Worm (Caenorhabditis elegans) whole organism, L4/young adult: ENCODE measurements around the gene col-181.

Experiments
- W03F9.2 ChIP-seq: fragments of 150-350 bp; optimal IDR thresholded peaks from 2 replicates; lab custom pipeline; 2014; ENCODE audit warnings: missing biosample characterization, missing genetic modification characterization
- dao-5 ChIP-seq: sonication (generic microtip); optimal IDR thresholded peaks from 2 replicates; lab custom pipeline; 2016; ENCODE audit warnings: missing genotype, missing genetic modification characterization, moderate library complexity, missing compliant biosample characterization
- him-1 ChIP-seq: sonication (generic microtip); optimal IDR thresholded peaks from 2 replicates; lab custom pipeline; 2016; ENCODE audit warnings: missing genotype, missing genetic modification reagents, missing genetic modification characterization, missing compliant biosample characterization

Gene col-181

DNA sequence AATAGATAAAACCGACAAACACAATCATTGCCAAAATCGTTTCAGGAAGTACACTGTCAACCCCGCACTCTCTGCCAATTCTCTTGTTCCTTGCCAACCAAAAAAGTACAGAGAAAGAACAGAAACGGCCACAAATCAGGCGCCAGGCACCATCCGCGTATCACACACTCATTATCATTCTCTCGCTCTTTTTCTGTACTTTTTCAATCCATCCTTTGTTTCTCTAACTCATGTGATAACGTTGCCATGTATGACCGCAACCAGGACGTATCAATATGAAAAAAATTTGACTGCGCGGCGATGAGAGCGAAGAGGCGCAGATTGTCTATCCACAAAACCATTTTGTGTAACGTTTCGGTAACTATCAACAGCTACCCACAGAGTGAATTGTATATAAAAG is at the start of gene col-181:
Gene col-181, plus strand, starts transcription at position 301 of the 400 bp plus-strand sequence.
- TF ChIP-seq W03F9.2 (tag; lab: Kevin White, UChicago) (no peak), dao-5 (tag; lab: Kevin White, UChicago) (no peak), him-1 (tag; lab: Kevin White, UChicago) (no peak)

DNA sequence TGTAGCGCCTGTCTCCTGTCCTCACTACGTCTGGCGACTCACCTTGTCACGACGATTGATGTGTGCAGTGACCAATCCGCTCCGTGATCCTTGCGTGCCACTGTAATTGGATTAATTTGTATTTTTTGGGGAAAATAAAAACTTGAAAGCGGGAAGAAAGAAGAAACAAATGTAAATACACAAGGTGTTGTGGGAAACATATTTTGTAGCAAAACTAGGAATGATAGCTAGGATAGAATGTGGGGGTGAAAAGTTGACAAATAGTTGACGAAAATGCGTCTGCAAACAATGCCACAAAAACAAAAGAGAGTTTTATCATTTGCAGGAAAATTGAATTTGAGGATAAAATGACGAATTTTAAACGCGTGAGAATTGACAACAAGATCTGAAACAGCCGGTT is 47.8 kb upstream of the col-181 start, which contains the start of gene B0198.3:
Gene B0198.3, minus strand, starts transcription at position 101 of the 400 bp plus-strand sequence.
- TF ChIP-seq dao-5 (tag; lab: Kevin White, UChicago): no peak
- TF ChIP-seq W03F9.2 (tag; lab: Kevin White, UChicago): no peak
- no peak for TF ChIP-seq him-1 (tag; lab: Kevin White, UChicago)

DNA sequence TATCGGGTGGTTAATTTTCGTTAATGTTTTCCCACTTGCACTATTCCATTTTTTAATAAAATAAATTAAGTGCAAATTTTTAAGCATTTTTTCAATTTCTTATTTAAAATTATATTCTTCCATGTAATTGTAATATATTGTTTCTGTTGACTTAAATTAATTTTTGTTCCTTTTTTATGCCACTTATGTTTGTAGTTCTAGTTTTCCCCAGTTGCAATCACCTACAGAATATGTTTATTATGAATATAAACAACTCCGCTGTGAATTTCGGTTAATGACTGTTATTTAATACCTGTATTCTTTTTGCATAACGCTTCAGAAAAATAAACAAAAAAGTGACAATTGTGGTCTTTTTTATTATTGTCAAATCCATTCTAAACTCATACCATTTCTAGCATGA is 39.8 kb upstream of the col-181 start, which contains the start of gene lgc-23:
Gene lgc-23, plus strand, starts transcription at position 301 of the 400 bp plus-strand sequence.
- TF ChIP-seq dao-5 (tag; lab: Kevin White, UChicago): no peak
- TF ChIP-seq him-1 (tag; lab: Kevin White, UChicago): no peak
- TF ChIP-seq W03F9.2 (tag; lab: Kevin White, UChicago): no peak

DNA sequence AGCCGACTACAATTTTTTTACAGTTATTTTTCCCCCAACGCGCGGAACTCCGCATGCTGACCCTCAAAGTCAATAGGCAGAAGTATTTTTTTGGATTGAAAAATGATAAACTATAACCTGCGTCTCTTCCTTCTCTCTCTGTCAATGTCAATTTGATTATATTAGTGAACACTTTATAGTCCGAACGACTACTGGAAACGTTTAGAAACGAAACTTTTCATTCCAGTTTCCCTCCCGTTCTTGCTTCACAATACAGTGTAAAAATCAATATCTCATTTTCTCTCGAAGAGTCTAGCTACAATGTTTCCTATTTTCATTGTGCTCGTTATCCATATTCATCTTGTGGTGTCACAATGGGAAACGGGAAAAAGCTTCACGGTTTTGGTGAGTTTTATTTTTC is 36.5 kb upstream of the col-181 start, which contains the start of gene lgc-24:
Gene lgc-24, plus strand, starts transcription at position 301 of the 400 bp plus-strand sequence.
- no peak for TF ChIP-seq W03F9.2 (tag; lab: Kevin White, UChicago)
- no peak for TF ChIP-seq him-1 (tag; lab: Kevin White, UChicago)
- no peak for TF ChIP-seq dao-5 (tag; lab: Kevin White, UChicago)

DNA sequence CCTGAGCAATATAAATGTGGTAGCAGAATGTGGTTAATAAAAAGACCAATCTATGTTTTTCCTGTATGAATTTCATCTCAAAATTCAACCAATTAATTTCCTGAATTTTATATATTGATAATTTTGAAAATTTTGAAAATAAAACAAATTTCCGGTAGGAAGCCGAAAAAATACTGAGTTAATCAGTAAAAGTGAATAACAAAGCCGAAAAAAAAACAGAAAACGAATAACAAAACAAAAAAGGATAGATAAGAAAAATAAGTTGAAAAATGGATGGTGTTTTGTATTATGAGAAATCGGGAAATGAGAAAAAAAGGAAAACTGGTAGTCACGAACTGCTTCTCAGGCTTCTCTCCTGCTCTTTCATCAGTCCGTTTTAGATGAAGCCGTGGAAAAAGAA is 31.0 kb upstream of the col-181 start, which contains the start of gene tmem-145:
Gene tmem-145, minus strand, starts transcription at position 101 of the 400 bp plus-strand sequence.
- TF ChIP-seq dao-5 (tag; lab: Kevin White, UChicago) (no peak), W03F9.2 (tag; lab: Kevin White, UChicago) (no peak), him-1 (tag; lab: Kevin White, UChicago) (no peak)

DNA sequence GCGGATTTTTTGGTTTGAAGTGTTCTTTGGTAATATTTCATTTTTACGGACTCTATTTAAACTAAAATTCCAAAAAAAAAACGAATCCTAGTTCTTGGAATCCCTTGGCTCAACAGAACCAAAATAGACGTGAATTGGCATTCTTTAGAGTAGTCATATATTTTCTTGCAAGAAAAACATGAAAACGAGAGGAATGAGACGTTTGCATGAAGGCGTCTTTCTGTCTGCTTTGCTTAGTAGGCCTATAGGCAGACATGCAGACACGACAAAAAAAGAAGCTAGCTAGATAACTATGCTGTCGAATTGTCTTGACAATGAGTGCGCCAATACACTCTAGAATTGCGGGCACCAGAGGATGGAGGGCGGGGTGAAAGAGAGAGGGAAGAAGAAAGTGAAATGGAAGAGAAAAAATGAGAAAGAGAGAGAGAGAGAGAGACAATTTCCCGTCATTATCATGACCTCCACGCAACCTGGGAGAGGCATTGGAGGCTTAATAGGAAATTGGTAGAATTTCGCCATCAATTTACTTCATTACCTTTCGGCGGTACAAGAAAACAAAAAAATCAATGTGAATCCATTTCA is 24.1 kb upstream of the col-181 start:
- no peak for TF ChIP-seq W03F9.2 (tag; lab: Kevin White, UChicago)
- no peak for TF ChIP-seq dao-5 (tag; lab: Kevin White, UChicago)
- TF ChIP-seq him-1 (tag; lab: Kevin White, UChicago): no peak

DNA sequence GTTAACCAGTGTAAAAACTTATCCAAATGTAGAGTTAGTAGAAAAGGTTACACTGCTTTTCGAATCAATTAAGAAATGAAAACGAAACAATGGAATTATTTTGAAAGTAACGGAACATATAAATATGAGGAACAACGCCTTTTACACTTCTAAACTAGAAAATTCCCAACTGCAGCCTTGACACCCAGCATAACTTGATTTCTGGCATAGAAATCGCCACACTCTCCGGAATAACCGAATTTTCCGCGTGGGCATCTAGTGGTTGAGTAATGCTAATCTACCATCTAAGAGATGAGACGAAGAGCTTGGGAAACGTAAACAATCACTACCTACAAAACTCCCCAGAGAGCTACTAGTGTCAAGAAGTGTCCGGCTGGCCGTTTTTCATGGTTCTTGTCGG is 23.5 kb upstream of the col-181 start:
- TF ChIP-seq W03F9.2 (tag; lab: Kevin White, UChicago): no peak
- TF ChIP-seq dao-5 (tag; lab: Kevin White, UChicago): no peak
- no peak for TF ChIP-seq him-1 (tag; lab: Kevin White, UChicago)

DNA sequence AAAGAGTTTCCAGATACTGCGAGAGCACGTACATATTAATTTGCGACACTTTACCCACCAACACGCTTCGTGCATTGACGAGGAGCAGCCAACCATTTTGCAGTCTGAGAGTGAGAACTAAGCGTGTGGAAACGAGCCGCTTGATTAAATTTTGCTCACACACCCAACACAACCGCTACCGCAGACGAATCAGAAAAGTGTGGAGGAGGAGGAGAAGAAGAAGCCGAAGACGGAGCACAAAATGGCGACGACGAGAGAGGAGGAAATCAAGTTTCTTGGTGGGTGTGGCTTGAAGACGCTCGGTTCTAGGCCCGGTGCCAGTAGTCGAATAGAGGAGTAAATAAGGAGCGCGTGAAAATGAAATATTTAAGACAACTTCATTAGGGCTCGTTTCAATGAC is 21.9 kb upstream of the col-181 start:
- no peak for TF ChIP-seq him-1 (tag; lab: Kevin White, UChicago)
- TF ChIP-seq dao-5 (tag; lab: Kevin White, UChicago): no peak
- TF ChIP-seq W03F9.2 (tag; lab: Kevin White, UChicago): no peak

DNA sequence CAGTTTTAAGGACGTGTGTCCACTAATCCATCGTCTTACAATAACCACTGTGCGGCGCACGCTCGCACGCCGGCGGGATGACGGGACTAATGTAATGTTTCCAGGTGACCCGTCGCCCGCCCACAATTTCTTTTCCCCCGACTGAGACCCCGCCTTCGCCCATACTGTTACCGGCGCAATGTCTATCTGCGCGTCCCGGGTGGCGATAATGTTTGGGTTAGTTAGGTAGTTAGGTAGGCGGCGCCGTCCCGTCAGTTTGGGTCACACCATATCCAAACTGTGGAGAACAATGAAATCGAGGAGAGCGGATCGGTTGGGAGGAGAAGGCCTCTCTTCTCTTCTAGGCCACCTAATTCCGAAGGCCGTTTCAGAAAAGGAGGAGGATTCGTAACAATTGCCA is 18.4 kb upstream of the col-181 start:
- TF ChIP-seq him-1 (tag; lab: Kevin White, UChicago) (no peak), dao-5 (tag; lab: Kevin White, UChicago) (no peak), W03F9.2 (tag; lab: Kevin White, UChicago) (no peak)

DNA sequence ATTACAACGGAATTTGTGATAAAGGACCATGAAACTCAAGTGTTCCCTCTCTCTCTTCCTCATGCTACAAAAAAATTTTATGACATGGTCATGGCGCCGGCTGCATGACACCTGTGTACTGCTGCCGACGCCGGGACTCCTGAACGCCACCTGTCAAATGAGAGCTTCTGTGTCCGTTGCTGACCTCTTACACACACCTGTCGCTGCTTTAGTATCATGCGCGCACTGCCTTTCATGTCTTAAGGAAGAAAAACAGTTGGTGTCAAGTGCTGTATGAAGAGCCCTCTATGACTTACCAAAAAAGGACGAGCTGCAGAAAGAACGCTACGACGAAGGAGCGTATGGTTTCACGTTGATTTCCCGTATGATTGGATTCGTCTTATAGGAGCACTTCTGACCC is 12.1 kb upstream of the col-181 start:
- TF ChIP-seq W03F9.2 (tag; lab: Kevin White, UChicago): no peak
- no peak for TF ChIP-seq him-1 (tag; lab: Kevin White, UChicago)
- no peak for TF ChIP-seq dao-5 (tag; lab: Kevin White, UChicago)

DNA sequence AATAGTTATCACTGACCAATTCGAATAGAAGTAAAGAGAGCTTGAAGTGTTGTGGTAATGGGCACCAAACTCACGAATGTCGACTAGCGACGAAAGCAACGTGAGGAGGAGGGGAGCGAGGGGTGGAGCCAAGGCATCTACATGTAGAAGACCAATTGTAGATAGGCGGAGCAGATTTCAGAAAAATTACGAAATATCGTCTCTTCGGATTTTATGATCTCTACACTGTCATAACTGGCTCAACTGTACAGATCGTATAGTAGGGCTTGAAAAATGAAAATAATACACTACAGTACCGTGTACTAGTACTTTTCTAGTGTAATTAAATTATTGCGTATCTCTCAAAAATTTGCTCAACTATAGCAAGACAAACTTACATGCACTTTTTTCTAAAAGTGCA is 11.7 kb upstream of the col-181 start, which contains the start of gene W03G11.4:
Gene W03G11.4, minus strand, starts transcription at position 101 of the 400 bp plus-strand sequence.
- no peak for TF ChIP-seq dao-5 (tag; lab: Kevin White, UChicago)
- TF ChIP-seq W03F9.2 (tag; lab: Kevin White, UChicago): no peak
- TF ChIP-seq him-1 (tag; lab: Kevin White, UChicago): no peak

DNA sequence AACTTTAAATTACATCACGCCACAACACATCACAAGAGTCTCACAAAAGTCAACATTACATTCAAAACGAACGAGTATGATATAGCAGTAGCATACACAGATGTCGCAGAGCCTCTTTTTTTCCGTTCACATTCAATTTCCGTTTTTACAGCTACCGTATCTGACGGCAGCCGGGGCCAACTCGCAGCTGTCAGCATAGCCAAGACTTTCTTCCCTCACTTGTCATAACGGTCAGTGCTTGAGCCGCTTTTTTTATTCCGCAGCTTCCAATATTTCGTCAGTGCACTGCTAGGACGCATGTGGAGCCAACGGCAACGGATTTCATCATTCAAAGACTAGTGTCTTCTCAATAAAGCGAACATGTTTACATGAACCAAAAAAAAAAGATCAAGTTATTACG is 10.7 kb upstream of the col-181 start:
- no peak for TF ChIP-seq W03F9.2 (tag; lab: Kevin White, UChicago)
- TF ChIP-seq dao-5 (tag; lab: Kevin White, UChicago): no peak
- no peak for TF ChIP-seq him-1 (tag; lab: Kevin White, UChicago)

DNA sequence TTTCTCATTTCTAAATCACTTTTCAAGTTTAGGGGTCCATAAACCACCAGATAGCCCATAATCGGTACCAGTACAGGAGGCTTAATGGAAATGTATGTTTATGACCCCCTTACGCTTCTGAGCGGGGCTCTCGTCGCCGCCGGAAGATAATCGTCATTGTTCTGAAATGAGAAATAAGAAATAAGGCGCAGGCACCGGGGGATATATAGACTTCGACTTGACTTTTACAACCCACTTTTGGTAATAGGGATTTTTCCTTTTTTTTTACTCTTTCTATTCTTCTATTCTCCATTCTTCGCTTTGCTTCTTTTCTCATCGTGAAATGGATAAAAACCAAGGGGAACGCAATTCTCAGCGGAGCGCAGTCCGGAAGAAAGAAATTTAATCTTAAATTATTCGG is 9.5 kb upstream of the col-181 start:
- TF ChIP-seq him-1 (tag; lab: Kevin White, UChicago) (no peak), dao-5 (tag; lab: Kevin White, UChicago) (no peak), W03F9.2 (tag; lab: Kevin White, UChicago) (no peak)

DNA sequence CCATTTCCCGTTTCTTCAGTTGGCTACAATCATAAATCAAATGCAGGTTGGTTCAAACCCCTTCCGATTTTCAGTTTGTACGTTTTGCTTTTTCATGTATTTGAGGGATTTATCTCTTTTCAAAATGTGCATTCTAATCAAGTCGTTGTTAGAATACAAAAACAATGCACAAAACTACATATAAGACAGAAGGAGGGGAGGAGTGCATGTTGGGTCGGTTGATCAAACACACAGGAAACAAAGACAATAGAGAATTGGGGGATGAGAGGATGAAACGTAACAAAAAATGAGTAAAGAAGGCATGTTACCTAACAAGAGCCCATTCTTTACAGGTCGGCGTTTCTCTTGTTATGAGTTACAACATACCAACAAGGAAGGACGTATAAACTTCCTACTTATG is 6.7 kb upstream of the col-181 start:
- no peak for TF ChIP-seq him-1 (tag; lab: Kevin White, UChicago)
- TF ChIP-seq dao-5 (tag; lab: Kevin White, UChicago): no peak
- no peak for TF ChIP-seq W03F9.2 (tag; lab: Kevin White, UChicago)
